Worm (Caenorhabditis elegans) whole organism, mixed stage, embryonic: ENCODE results near the gene F08D12.15.

Experiments
- blmp-1 ChIP-seq: fragments of 150-350 bp; optimal IDR thresholded peaks from 2 replicates; lab custom pipeline; 2014; ENCODE audit warnings: missing biosample characterization, missing genetic modification characterization
- drap-1 ChIP-seq: fragments of 200-800 bp; sonication (Bioruptor generic); optimal IDR thresholded peaks from 3 replicates; lab custom pipeline; 2018; ENCODE audit warnings: mild to moderate bottlenecking, missing genetic modification characterization, missing compliant biosample characterization
- lsy-2 ChIP-seq: fragments of 150-350 bp; optimal IDR thresholded peaks from 2 replicates; lab custom pipeline; 2014; ENCODE audit warnings: missing biosample characterization, missing genetic modification characterization
- mab-5 ChIP-seq: fragments of 150-350 bp; optimal IDR thresholded peaks from 2 replicates; lab custom pipeline; 2014; ENCODE audit warnings: missing biosample characterization, missing genetic modification characterization
- nhr-237 ChIP-seq: fragments of 150-350 bp; optimal IDR thresholded peaks from 2 replicates; lab custom pipeline; 2014; ENCODE audit warnings: missing biosample characterization, missing genetic modification characterization
- pha-4 ChIP-seq: fragments of 150-350 bp; optimal IDR thresholded peaks from 2 replicates; lab custom pipeline; 2018; ENCODE audit warnings: missing biosample characterization, missing genetic modification reagents, missing genetic modification characterization
- snpc-4 ChIP-seq: fragments of 150-350 bp; optimal IDR thresholded peaks from 2 replicates; lab custom pipeline; 2014; ENCODE audit warnings: missing biosample characterization, missing genetic modification characterization
- sptf-1 ChIP-seq: sonication (generic microtip); optimal IDR thresholded peaks from 2 replicates; lab custom pipeline; 2017; ENCODE audit warnings: mild to moderate bottlenecking, missing genetic modification characterization, moderate library complexity, missing compliant biosample characterization
- ztf-11 ChIP-seq: fragments of 150-350 bp; optimal IDR thresholded peaks from 2 replicates; lab custom pipeline; 2014; ENCODE audit warnings: missing biosample characterization, missing genetic modification characterization

DNA sequence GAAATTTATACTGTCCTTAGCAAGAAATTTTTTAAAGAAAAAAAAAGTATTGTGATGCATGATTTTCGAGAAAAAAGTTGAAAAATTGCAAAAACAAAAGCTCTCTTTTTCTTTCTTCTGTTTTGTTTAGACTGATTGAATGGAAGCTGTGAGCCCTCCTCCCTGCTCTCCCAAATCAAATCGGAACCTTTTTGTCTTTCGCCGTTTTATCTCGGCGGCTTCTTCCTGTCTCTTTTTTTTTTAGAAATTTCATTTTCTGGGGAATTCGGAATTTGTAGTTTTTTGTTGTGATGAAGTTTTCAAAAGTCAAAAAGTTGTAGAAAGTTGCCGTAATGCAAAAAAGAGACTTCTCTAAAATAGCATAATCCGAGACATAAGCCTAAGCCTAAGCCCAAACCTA is 35.8 kb upstream of the F08D12.15 start:
- no peak for TF ChIP-seq drap-1 (GFP tag; lab: Kevin White, UChicago)
- no peak for TF ChIP-seq ztf-11 (tag; lab: Kevin White, UChicago)
- TF ChIP-seq lsy-2 = no peak
- no peak for TF ChIP-seq mab-5
- TF ChIP-seq nhr-237 (tag; lab: Kevin White, UChicago) = no peak
- TF ChIP-seq pha-4 (tag; lab: Kevin White, UChicago) = no peak
- no peak for TF ChIP-seq blmp-1 (tag; lab: Kevin White, UChicago)
- no peak for TF ChIP-seq snpc-4 (tag; lab: Kevin White, UChicago)
- TF ChIP-seq sptf-1 = no peak
